Fruit fly (Drosophila melanogaster): ENCODE measurements around the gene PLCXD.

The PLCXD gene

dm6 chr2L:12046856-12047230 lies 2.4 kb upstream of the PLCXD start:
- TF ChIP-seq CG8478 (optimal IDR thresholded peaks at IDR 0.05) (no peak), psq (optimal IDR thresholded peaks at IDR 0.05) (no peak), EcR (GFP tag; optimal IDR thresholded peaks at IDR 0.05) (no peak), pan (optimal IDR thresholded peaks at IDR 0.05) (no peak), usp (GFP tag; optimal IDR thresholded peaks at IDR 0.05) (no peak), Dll (optimal IDR thresholded peaks at IDR 0.05) (no peak)

dm6 chr2L:12048723-12049122 lies 495 bp upstream of the PLCXD start, which contains the start of gene Plzf:
Plzf (minus strand) TSS chr2L:12048918.
- TF ChIP-seq usp (GFP tag; optimal IDR thresholded peaks at IDR 0.05) = no peak
- no peak for TF ChIP-seq CG8478 (optimal IDR thresholded peaks at IDR 0.05)
- TF ChIP-seq psq (optimal IDR thresholded peaks at IDR 0.05) = no peak
- TF ChIP-seq pan (optimal IDR thresholded peaks at IDR 0.05) = no peak
- TF ChIP-seq Dll (optimal IDR thresholded peaks at IDR 0.05) = no peak
- no peak for TF ChIP-seq EcR (GFP tag; optimal IDR thresholded peaks at IDR 0.05)

- no peak for TF ChIP-seq EcR (GFP tag; optimal IDR thresholded peaks at IDR 0.05)
- no peak for TF ChIP-seq Dll (optimal IDR thresholded peaks at IDR 0.05)
- TF ChIP-seq usp (GFP tag; optimal IDR thresholded peaks at IDR 0.05) = no peak
- TF ChIP-seq pan (optimal IDR thresholded peaks at IDR 0.05) = no peak
- TF ChIP-seq psq (optimal IDR thresholded peaks at IDR 0.05) = no peak
- TF ChIP-seq CG8478 (optimal IDR thresholded peaks at IDR 0.05) = no peak
Measured at dm6 chr2L:12053365-12053764, 4.1 kb downstream of the PLCXD start.

dm6 chr2L:12055837-12056388 lies 6.7 kb downstream of the PLCXD start, which contains the start of the genes JhI-21, RpL7-like and CG34164:
JhI-21 (minus strand) TSS chr2L:12056042.
RpL7-like (plus strand) TSS chr2L:12056326.
CG34164 (plus strand) TSS chr2L:12056348.
- no peak for TF ChIP-seq CG8478 (optimal IDR thresholded peaks at IDR 0.05)
- TF ChIP-seq usp (GFP tag; optimal IDR thresholded peaks at IDR 0.05) = no peak
- no peak for TF ChIP-seq EcR (GFP tag; optimal IDR thresholded peaks at IDR 0.05)
- no peak for TF ChIP-seq pan (optimal IDR thresholded peaks at IDR 0.05)
- TF ChIP-seq psq (optimal IDR thresholded peaks at IDR 0.05) = no peak
- no peak for TF ChIP-seq Dll (optimal IDR thresholded peaks at IDR 0.05)

- TF ChIP-seq Dll (optimal IDR thresholded peaks at IDR 0.05) (no peak), CG8478 (optimal IDR thresholded peaks at IDR 0.05) (no peak), EcR (GFP tag; optimal IDR thresholded peaks at IDR 0.05) (no peak)
Measured at dm6 chr2L:12063035-12063434, 13.8 kb downstream of the PLCXD start, which contains the start of gene Rab3-GAP. Rab3-GAP (minus strand) TSS chr2L:12063184.

- TF ChIP-seq pan (optimal IDR thresholded peaks at IDR 0.05) (no peak), usp (GFP tag; optimal IDR thresholded peaks at IDR 0.05) (no peak), CG8478 (optimal IDR thresholded peaks at IDR 0.05) (no peak), Dll (optimal IDR thresholded peaks at IDR 0.05) (no peak), EcR (GFP tag; optimal IDR thresholded peaks at IDR 0.05) (no peak), psq (optimal IDR thresholded peaks at IDR 0.05) (no peak)
Measured at dm6 chr2L:12065683-12066386, 16.6 kb downstream of the PLCXD start.

dm6 chr2L:12066617-12067251 lies 17.5 kb downstream of the PLCXD start, which contains the start of gene firl:
firl (minus strand) TSS chr2L:12066775.
- no peak for TF ChIP-seq Dll (optimal IDR thresholded peaks at IDR 0.05)

dm6 chr2L:12075850-12076249 lies 26.6 kb downstream of the PLCXD start, which contains the start of gene CG14947:
CG14947 (plus strand) TSS chr2L:12076100.
- no peak for TF ChIP-seq CG8478 (optimal IDR thresholded peaks at IDR 0.05)
- TF ChIP-seq EcR (GFP tag; optimal IDR thresholded peaks at IDR 0.05) = no peak
- no peak for TF ChIP-seq Dll (optimal IDR thresholded peaks at IDR 0.05)
- no peak for TF ChIP-seq pan (optimal IDR thresholded peaks at IDR 0.05)
- TF ChIP-seq psq (optimal IDR thresholded peaks at IDR 0.05) = no peak
- no peak for TF ChIP-seq usp (GFP tag; optimal IDR thresholded peaks at IDR 0.05)

- no peak for TF ChIP-seq psq (optimal IDR thresholded peaks at IDR 0.05)
- no peak for TF ChIP-seq Dll (optimal IDR thresholded peaks at IDR 0.05)
- no peak for TF ChIP-seq CG8478 (optimal IDR thresholded peaks at IDR 0.05)
- no peak for TF ChIP-seq EcR (GFP tag; optimal IDR thresholded peaks at IDR 0.05)
- TF ChIP-seq pan (optimal IDR thresholded peaks at IDR 0.05) = no peak
- no peak for TF ChIP-seq usp (GFP tag; optimal IDR thresholded peaks at IDR 0.05)
Measured at dm6 chr2L:12078123-12078658, 29.0 kb downstream of the PLCXD start.

- TF ChIP-seq usp (GFP tag; optimal IDR thresholded peaks at IDR 0.05) = no peak
- no peak for TF ChIP-seq Dll (optimal IDR thresholded peaks at IDR 0.05)
- TF ChIP-seq CG8478 (optimal IDR thresholded peaks at IDR 0.05) = no peak
- TF ChIP-seq EcR (GFP tag; optimal IDR thresholded peaks at IDR 0.05) = no peak
- TF ChIP-seq pan (optimal IDR thresholded peaks at IDR 0.05) = no peak
- TF ChIP-seq psq (optimal IDR thresholded peaks at IDR 0.05) = no peak
Measured at dm6 chr2L:12078695-12079094, 29.5 kb downstream of the PLCXD start.

- TF ChIP-seq EcR (GFP tag; optimal IDR thresholded peaks at IDR 0.05) (no peak), Dll (optimal IDR thresholded peaks at IDR 0.05) (no peak), CG8478 (optimal IDR thresholded peaks at IDR 0.05) (no peak), pan (optimal IDR thresholded peaks at IDR 0.05) (no peak), usp (GFP tag; optimal IDR thresholded peaks at IDR 0.05) (no peak), psq (optimal IDR thresholded peaks at IDR 0.05) (no peak)
Measured at dm6 chr2L:12079827-12080381, 30.7 kb downstream of the PLCXD start.
